Fruit fly (Drosophila melanogaster) whole organism, embryonic: ENCODE data around the gene CG15286.

Experiments
- Adf1 ChIP-seq: fragments of 200-800 bp; sonication (Bioruptor generic); IDR thresholded peaks from 2 replicates; pipeline ENCODE4 v1.3.6; 2022; ENCODE audit warnings: missing biosample characterization, missing genetic modification characterization
- Bdp1 ChIP-seq: fragments of 200-800 bp; sonication (Bioruptor generic); optimal IDR thresholded peaks from 3 replicates; lab custom pipeline; 2016; ENCODE audit warnings: missing biosample characterization, missing genetic modification characterization
- CG10654 ChIP-seq: fragments of 200-800 bp; sonication (Bioruptor generic); optimal IDR thresholded peaks from 2 replicates; lab custom pipeline; 2016; ENCODE audit warnings: missing biosample characterization, missing genetic modification characterization
- CG12299 ChIP-seq: fragments of 200-800 bp; sonication (Bioruptor generic); optimal IDR thresholded peaks from 2 replicates; lab custom pipeline; 2018; ENCODE audit warnings: missing biosample characterization, mild to moderate bottlenecking, missing genetic modification characterization
- CG1233 ChIP-seq: fragments of 200-800 bp; sonication (Bioruptor generic); optimal IDR thresholded peaks from 4 replicates; lab custom pipeline; 2018; ENCODE audit warnings: missing biosample characterization, mild to moderate bottlenecking, missing genetic modification characterization
- CG14050 ChIP-seq: fragments of 200-800 bp; sonication (Bioruptor generic); IDR thresholded peaks from 3 replicates; pipeline ENCODE4 v1.3.6; 2022; ENCODE audit warnings: missing biosample characterization, missing genetic modification characterization
- CG14710 ChIP-seq: fragments of 200-800 bp; sonication (Bioruptor generic); optimal IDR thresholded peaks from 3 replicates; lab custom pipeline; 2019; ENCODE audit warnings: missing biosample characterization, mild to moderate bottlenecking, missing genetic modification characterization, moderate library complexity
- CG15073 ChIP-seq: fragments of 200-800 bp; sonication (Bioruptor generic); optimal IDR thresholded peaks from 2 replicates; lab custom pipeline; 2016; ENCODE audit warnings: missing biosample characterization, missing genetic modification characterization
- CG15269 ChIP-seq: fragments of 200-800 bp; sonication (Bioruptor generic); optimal IDR thresholded peaks from 2 replicates; lab custom pipeline; 2018; ENCODE audit warnings: missing biosample characterization, mild to moderate bottlenecking, missing genetic modification characterization, moderate library complexity
- CG1529 ChIP-seq: fragments of 200-800 bp; sonication (Bioruptor generic); optimal IDR thresholded peaks from 3 replicates; lab custom pipeline; 2018; ENCODE audit warnings: missing biosample characterization, missing genetic modification characterization
- CG16813 ChIP-seq: fragments of 200-800 bp; sonication (Bioruptor generic); IDR thresholded peaks from 3 replicates; pipeline ENCODE4 v1.3.6; 2022; ENCODE audit warnings: missing biosample characterization, missing genetic modification characterization; ENCODE audit not compliant: partially characterized antibody
- CG17612 ChIP-seq: fragments of 200-800 bp; sonication (Bioruptor generic); IDR thresholded peaks from 2 replicates; pipeline ENCODE4 v1.3.6; 2022; ENCODE audit warnings: missing biosample characterization, missing genetic modification characterization
- CG2199 ChIP-seq: fragments of 200-800 bp; sonication (Bioruptor generic); IDR thresholded peaks from 3 replicates; pipeline ENCODE4 v1.3.6; 2022; ENCODE audit warnings: missing biosample characterization, missing genetic modification characterization
- CG32532 ChIP-seq: fragments of 200-800 bp; sonication (Bioruptor generic); IDR thresholded peaks from 2 replicates; pipeline ENCODE4 v1.3.6; 2022; ENCODE audit warnings: missing biosample characterization, missing genetic modification characterization
- CG33557 ChIP-seq: fragments of 200-800 bp; sonication (Bioruptor generic); optimal IDR thresholded peaks from 2 replicates; lab custom pipeline; 2019; ENCODE audit warnings: missing biosample characterization, mild to moderate bottlenecking, missing genetic modification characterization, moderate library complexity
- CG3838 ChIP-seq: fragments of 200-800 bp; sonication (Bioruptor generic); optimal IDR thresholded peaks from 3 replicates; lab custom pipeline; 2016; ENCODE audit warnings: missing biosample characterization, missing genetic modification characterization
- CG43689 ChIP-seq: fragments of 200-800 bp; sonication (Bioruptor generic); IDR thresholded peaks from 2 replicates; pipeline ENCODE4 v1.3.6; 2022; ENCODE audit warnings: missing biosample characterization, missing genetic modification characterization
- CG4730 ChIP-seq: fragments of 200-800 bp; sonication (Bioruptor generic); IDR thresholded peaks from 2 replicates; pipeline ENCODE4 v1.3.6; 2022; ENCODE audit warnings: missing biosample characterization, missing genetic modification characterization
- CG7745 ChIP-seq: fragments of 200-800 bp; sonication (Bioruptor generic); optimal IDR thresholded peaks from 2 replicates; lab custom pipeline; 2018; ENCODE audit warnings: missing biosample characterization, mild to moderate bottlenecking, missing genetic modification characterization, moderate library complexity
- CG8765 ChIP-seq: fragments of 200-800 bp; sonication (Bioruptor generic); IDR thresholded peaks from 2 replicates; pipeline ENCODE4 v1.3.6; 2022; ENCODE audit warnings: missing biosample characterization, missing genetic modification characterization
- CG9876 ChIP-seq: fragments of 200-800 bp; sonication (Bioruptor generic); optimal IDR thresholded peaks from 2 replicates; lab custom pipeline; 2016; ENCODE audit warnings: missing biosample characterization, missing genetic modification characterization
- CkIIα-i1 ChIP-seq: fragments of 200-800 bp; sonication (Bioruptor generic); IDR thresholded peaks from 2 replicates; pipeline ENCODE4 v1.3.6; 2022; ENCODE audit warnings: missing biosample characterization, missing genetic modification characterization
- Dip3 ChIP-seq: fragments of 200-800 bp; sonication (Bioruptor generic); optimal IDR thresholded peaks from 3 replicates; lab custom pipeline; 2016; ENCODE audit warnings: missing biosample characterization, missing genetic modification characterization
- E2f1 ChIP-seq: fragments of 200-800 bp; sonication (Bioruptor generic); IDR thresholded peaks from 2 replicates; pipeline ENCODE4 v1.3.6; 2022; ENCODE audit warnings: missing biosample characterization, missing genetic modification characterization
- E2f2 ChIP-seq: fragments of 200-800 bp; sonication (Bioruptor generic); IDR thresholded peaks from 2 replicates; pipeline ENCODE4 v1.3.6; 2022; ENCODE audit warnings: missing biosample characterization, missing genetic modification characterization
- Elba2 ChIP-seq: fragments of 200-800 bp; sonication (Bioruptor generic); optimal IDR thresholded peaks from 3 replicates; lab custom pipeline; 2016; ENCODE audit warnings: missing biosample characterization, missing genetic modification characterization
- Hand ChIP-seq: fragments of 200-800 bp; sonication (Bioruptor generic); optimal IDR thresholded peaks from 2 replicates; lab custom pipeline; 2017; ENCODE audit warnings: mild to moderate bottlenecking, missing biosample characterization, missing genetic modification reagents, missing genetic modification characterization
- HmgZ ChIP-seq: fragments of 200-800 bp; sonication (Bioruptor generic); optimal IDR thresholded peaks from 2 replicates; lab custom pipeline; 2018; ENCODE audit warnings: missing biosample characterization, mild to moderate bottlenecking, missing genetic modification characterization
- MESR4 ChIP-seq: fragments of 200-800 bp; sonication (Bioruptor generic); optimal IDR thresholded peaks from 2 replicates; lab custom pipeline; 2018; ENCODE audit warnings: missing biosample characterization, mild to moderate bottlenecking, missing genetic modification characterization, moderate library complexity
- Opbp ChIP-seq: fragments of 200-800 bp; sonication (Bioruptor generic); IDR thresholded peaks from 3 replicates; pipeline ENCODE4 v1.3.6; 2022; ENCODE audit warnings: missing biosample characterization, missing genetic modification characterization; ENCODE audit not compliant: partially characterized antibody
- Ptx1 ChIP-seq: fragments of 200-800 bp; sonication (Bioruptor generic); IDR thresholded peaks from 2 replicates; pipeline ENCODE4 v1.3.6; 2022; ENCODE audit warnings: missing biosample characterization, missing genetic modification characterization
- Sry-β ChIP-seq: fragments of 200-800 bp; sonication (Bioruptor generic); optimal IDR thresholded peaks from 2 replicates; lab custom pipeline; 2018; ENCODE audit warnings: missing biosample characterization, mild to moderate bottlenecking, missing genetic modification characterization, moderate library complexity
- Sry-δ ChIP-seq: fragments of 200-800 bp; sonication (Bioruptor generic); optimal IDR thresholded peaks from 2 replicates; lab custom pipeline; 2016; ENCODE audit warnings: missing biosample characterization, missing genetic modification characterization
- Taf1 ChIP-seq: fragments of 200-800 bp; sonication (Bioruptor generic); IDR thresholded peaks from 2 replicates; pipeline ENCODE4 v1.3.6; 2022; ENCODE audit warnings: missing biosample characterization, missing genetic modification characterization
- Tbp ChIP-seq: fragments of >200 bp; optimal IDR thresholded peaks from 2 replicates; lab custom pipeline; 2018; ENCODE audit warnings: missing biosample characterization, missing genetic modification characterization
- Xbp1 ChIP-seq: fragments of 200-800 bp; sonication (Bioruptor generic); optimal IDR thresholded peaks from 3 replicates; lab custom pipeline; 2016; ENCODE audit warnings: missing biosample characterization, mild to moderate bottlenecking, missing genetic modification characterization
- btn ChIP-seq: fragments of 200-800 bp; sonication (Bioruptor generic); optimal IDR thresholded peaks from 2 replicates; lab custom pipeline; 2016; ENCODE audit warnings: missing biosample characterization, missing genetic modification characterization
- caup ChIP-seq: fragments of 200-800 bp; sonication (Bioruptor generic); optimal IDR thresholded peaks from 3 replicates; lab custom pipeline; 2017; ENCODE audit warnings: missing biosample characterization, mild to moderate bottlenecking, missing genetic modification characterization, moderate library complexity; ENCODE audit not compliant: severe bottlenecking
- chinmo ChIP-seq: fragments of 200-800 bp; sonication (Bioruptor generic); IDR thresholded peaks from 4 replicates; pipeline ENCODE4 v1.3.6; 2022; ENCODE audit warnings: missing biosample characterization, missing genetic modification characterization; ENCODE audit not compliant: partially characterized antibody
- danr ChIP-seq: fragments of 200-800 bp; sonication (Bioruptor generic); IDR thresholded peaks from 2 replicates; pipeline ENCODE4 v1.3.6; 2022; ENCODE audit warnings: missing biosample characterization, missing genetic modification characterization
- eyg ChIP-seq: fragments of 200-800 bp; sonication (Bioruptor generic); optimal IDR thresholded peaks from 3 replicates; lab custom pipeline; 2016; ENCODE audit warnings: missing biosample characterization, missing genetic modification characterization
- fd102C ChIP-seq: fragments of 200-800 bp; sonication (Bioruptor generic); optimal IDR thresholded peaks from 2 replicates; lab custom pipeline; 2018; ENCODE audit warnings: missing biosample characterization, mild to moderate bottlenecking, missing genetic modification characterization, moderate library complexity
- insv ChIP-seq, 2 experiments: fragments of 200-800 bp; sonication (Bioruptor generic); optimal IDR thresholded peaks; 3 replicates each; lab custom pipeline; 2016 to 2018; ENCODE audit warnings: missing biosample characterization in 2 of 2, missing genetic modification characterization in 2 of 2
- inv ChIP-seq: fragments of 200-800 bp; sonication (Bioruptor generic); IDR thresholded peaks from 2 replicates; pipeline ENCODE4 v1.3.6; 2022; ENCODE audit warnings: missing biosample characterization, missing genetic modification characterization; ENCODE audit not compliant: partially characterized antibody
- jigr1 ChIP-seq: fragments of 200-800 bp; sonication (Bioruptor generic); IDR thresholded peaks from 3 replicates; pipeline ENCODE4 v1.3.6; 2022; ENCODE audit warnings: missing biosample characterization, missing genetic modification characterization
- ken ChIP-seq: fragments of 200-800 bp; sonication (Bioruptor generic); IDR thresholded peaks from 3 replicates; pipeline ENCODE4 v1.3.6; 2022; ENCODE audit warnings: missing biosample characterization, missing genetic modification characterization
- psq ChIP-seq: fragments of 200-800 bp; sonication (Bioruptor generic); optimal IDR thresholded peaks from 2 replicates; lab custom pipeline; 2017; ENCODE audit warnings: missing biosample characterization, missing genetic modification characterization
- sna ChIP-seq: fragments of 200-800 bp; sonication (Bioruptor generic); IDR thresholded peaks from 2 replicates; pipeline ENCODE4 v1.3.6; 2022; ENCODE audit warnings: missing biosample characterization, missing genetic modification characterization; ENCODE audit not compliant: partially characterized antibody
- unc-4 ChIP-seq: fragments of 200-800 bp; sonication (Bioruptor generic); IDR thresholded peaks from 2 replicates; pipeline ENCODE4 v1.3.6; 2022; ENCODE audit warnings: missing biosample characterization, missing genetic modification characterization; ENCODE audit not compliant: partially characterized antibody
- usp ChIP-seq: fragments of >200 bp; optimal IDR thresholded peaks from 2 replicates; lab custom pipeline; 2017; ENCODE audit warnings: missing biosample characterization, missing genetic modification characterization

The CG15286 gene

dm6 chr2L:14369933-14370776, 32.1 kb downstream of the CG15286 start (continued):
- TF ChIP-seq Adf1 (no peak), insv (GFP tag; optimal IDR thresholded peaks at IDR 0.05; lab: Kevin White, UChicago) (no peak), CG8765 (GFP tag; lab: Robert Waterston, UW) (peak; percentile 29; the same call in 1 of the 2 replicates), chinmo (GFP tag; lab: Robert Waterston, UW) (0 out of 4 replicates have a peak, but pooled peaks have one; percentile 8), CG43689 (GFP tag; lab: Robert Waterston, UW) (no peak), CG2199 (no peak), CG3838 (GFP tag; lab: Kevin White, UChicago) (no peak), Elba2 (GFP tag; lab: Kevin White, UChicago) (peak; percentile 28), danr (GFP tag; lab: Robert Waterston, UW) (no peak), CG14710 (peak; percentile 24), ken (GFP tag; lab: Robert Waterston, UW) (no peak), sna (GFP tag; lab: Robert Waterston, UW) (no peak), CG1529 (GFP tag; lab: Kevin White, UChicago) (no peak), usp (no peak), Tbp (GFP tag; lab: Kevin White, UChicago) (no peak), CG15073 (no peak), Bdp1 (no peak), CG9876 (GFP tag; lab: Kevin White, UChicago) (no peak), eyg (GFP tag; lab: Kevin White, UChicago) (no peak), CG33557 (GFP tag; lab: Kevin White, UChicago) (no peak), CG17612 (no peak), E2f2 (GFP tag; lab: Robert Waterston, UW) (no peak), CG7745 (tag; lab: Kevin White, UChicago) (no peak), inv (GFP tag; lab: Robert Waterston, UW) (no peak), fd102C (no peak), CG4730 (peak; percentile 17; the same call in 1 of the 2 replicates), Opbp (GFP tag; lab: Robert Waterston, UW) (no peak), jigr1 (GFP tag; lab: Robert Waterston, UW) (no peak), CG14050 (GFP tag; lab: Robert Waterston, UW) (no peak), CG32532 (GFP tag; lab: Robert Waterston, UW) (no peak), caup (GFP tag; lab: Kevin White, UChicago) (no peak), Hand (GFP tag; lab: Kevin White, UChicago) (no peak), Taf1 (no peak), CG16813 (GFP tag; lab: Robert Waterston, UW) (no peak), CG1233 (GFP tag; lab: Kevin White, UChicago) (no peak), Dip3 (no peak), Sry-β (GFP tag; lab: Kevin White, UChicago) (no peak), psq (GFP tag; lab: Kevin White, UChicago) (no peak), Ptx1 (GFP tag; lab: Robert Waterston, UW) (peak; percentile 55), E2f1 (no peak), btn (no peak), HmgZ (tag; lab: Kevin White, UChicago) (no peak), CkIIα-i1 (GFP tag; lab: Robert Waterston, UW) (no peak), CG10654 (no peak), Sry-δ (no peak), Xbp1 (GFP tag; lab: Kevin White, UChicago) (peak; percentile 38), MESR4 (GFP tag; lab: Kevin White, UChicago) (no peak), CG15269 (tag; lab: Kevin White, UChicago) (peak; percentile 26), unc-4 (no peak), CG12299 (tag; lab: Kevin White, UChicago) (no peak)
